Fruit fly (Drosophila melanogaster) whole organism, embryonic: Measurements from ENCODE around the gene CG7568.

Experiments
- B-H1 ChIP-seq: fragments of 200-800 bp; sonication (Bioruptor generic); IDR thresholded peaks from 3 replicates; pipeline ENCODE4 v1.3.6; 2022; ENCODE audit warnings: missing biosample characterization, missing genetic modification characterization
- B-H2 ChIP-seq: fragments of 200-800 bp; sonication (Bioruptor generic); optimal IDR thresholded peaks from 2 replicates; lab custom pipeline; 2018; ENCODE audit warnings: missing biosample characterization, mild to moderate bottlenecking, missing genetic modification characterization
- CG10209 ChIP-seq: fragments of 200-800 bp; sonication (Bioruptor generic); optimal IDR thresholded peaks from 3 replicates; lab custom pipeline; 2017; ENCODE audit warnings: missing biosample characterization, mild to moderate bottlenecking, missing genetic modification characterization, missing genetic modification reagents
- CG10959 ChIP-seq: fragments of 200-800 bp; sonication (Bioruptor generic); IDR thresholded peaks from 2 replicates; pipeline ENCODE4 v1.3.6; 2022; ENCODE audit warnings: missing biosample characterization, missing genetic modification characterization
- CG12236 ChIP-seq: fragments of 200-800 bp; sonication (Bioruptor generic); optimal IDR thresholded peaks from 2 replicates; lab custom pipeline; 2016; ENCODE audit warnings: missing biosample characterization, missing genetic modification characterization
- CG12391 ChIP-seq: fragments of 200-800 bp; sonication (Bioruptor generic); optimal IDR thresholded peaks from 3 replicates; lab custom pipeline; 2018; ENCODE audit warnings: missing biosample characterization, mild to moderate bottlenecking, missing genetic modification characterization, moderate library complexity
- CG14014 ChIP-seq: fragments of 200-800 bp; sonication (Bioruptor generic); IDR thresholded peaks from 2 replicates; pipeline ENCODE4 v1.3.6; 2022; ENCODE audit warnings: missing biosample characterization, missing genetic modification characterization
- CG14710 ChIP-seq: fragments of 200-800 bp; sonication (Bioruptor generic); optimal IDR thresholded peaks from 3 replicates; lab custom pipeline; 2019; ENCODE audit warnings: missing biosample characterization, mild to moderate bottlenecking, missing genetic modification characterization, moderate library complexity
- CG15696 ChIP-seq: fragments of 200-800 bp; sonication (Bioruptor generic); optimal IDR thresholded peaks from 2 replicates; lab custom pipeline; 2019; ENCODE audit warnings: missing biosample characterization, mild to moderate bottlenecking, missing genetic modification characterization, moderate library complexity
- CG1603 ChIP-seq: fragments of 200-800 bp; sonication (Bioruptor generic); optimal IDR thresholded peaks from 2 replicates; lab custom pipeline; 2019; ENCODE audit warnings: missing biosample characterization, mild to moderate bottlenecking, missing genetic modification characterization, moderate library complexity
- CG17186 ChIP-seq: fragments of 200-800 bp; sonication (Bioruptor generic); optimal IDR thresholded peaks from 3 replicates; lab custom pipeline; 2017; ENCODE audit warnings: missing biosample characterization, missing genetic modification reagents, missing genetic modification characterization
- CG18011 ChIP-seq: fragments of 200-800 bp; sonication (Bioruptor generic); optimal IDR thresholded peaks from 2 replicates; lab custom pipeline; 2017; ENCODE audit warnings: missing biosample characterization, missing genetic modification characterization, mild to moderate bottlenecking, moderate library complexity, missing genotype
- CG18262 ChIP-seq: fragments of 200-800 bp; optimal IDR thresholded peaks from 3 replicates; lab custom pipeline; 2019; ENCODE audit warnings: missing biosample characterization, mild to moderate bottlenecking, missing genetic modification characterization, moderate library complexity
- CG2712 ChIP-seq: fragments of 200-800 bp; optimal IDR thresholded peaks from 3 replicates; lab custom pipeline; 2019; ENCODE audit warnings: missing biosample characterization, mild to moderate bottlenecking, missing genetic modification characterization, moderate library complexity
- CG30431 ChIP-seq: fragments of 200-800 bp; sonication (Bioruptor generic); optimal IDR thresholded peaks from 2 replicates; lab custom pipeline; 2017; ENCODE audit warnings: missing biosample characterization, missing genetic modification characterization
- CG3163 ChIP-seq: fragments of 200-800 bp; sonication (Bioruptor generic); optimal IDR thresholded peaks from 3 replicates; lab custom pipeline; 2016; ENCODE audit warnings: missing biosample characterization, missing genetic modification characterization
- CG3281 ChIP-seq: fragments of 200-800 bp; sonication (Bioruptor generic); optimal IDR thresholded peaks from 3 replicates; lab custom pipeline; 2017; ENCODE audit warnings: missing biosample characterization, mild to moderate bottlenecking, missing genetic modification characterization
- CG4328 ChIP-seq: fragments of 200-800 bp; sonication (Bioruptor generic); optimal IDR thresholded peaks from 3 replicates; lab custom pipeline; 2017; ENCODE audit warnings: missing biosample characterization, missing genetic modification reagents, missing genetic modification characterization
- CG43689 ChIP-seq: fragments of 200-800 bp; sonication (Bioruptor generic); IDR thresholded peaks from 2 replicates; pipeline ENCODE4 v1.3.6; 2022; ENCODE audit warnings: missing biosample characterization, missing genetic modification characterization
- CG4424 ChIP-seq: fragments of 200-800 bp; sonication (Bioruptor generic); optimal IDR thresholded peaks from 3 replicates; lab custom pipeline; 2016; ENCODE audit warnings: missing biosample characterization, missing genetic modification characterization
- CG6813 ChIP-seq: fragments of 200-800 bp; sonication (Bioruptor generic); optimal IDR thresholded peaks from 2 replicates; lab custom pipeline; 2017; ENCODE audit warnings: missing biosample characterization, missing genetic modification characterization, mild to moderate bottlenecking, moderate library complexity, missing genetic modification reagents
- CG8944 ChIP-seq: fragments of 200-800 bp; sonication (Bioruptor generic); optimal IDR thresholded peaks from 3 replicates; lab custom pipeline; 2016; ENCODE audit warnings: missing biosample characterization, missing genetic modification characterization
- CkIIα-i1 ChIP-seq: fragments of 200-800 bp; sonication (Bioruptor generic); IDR thresholded peaks from 2 replicates; pipeline ENCODE4 v1.3.6; 2022; ENCODE audit warnings: missing biosample characterization, missing genetic modification characterization
- D19A ChIP-seq: fragments of 200-800 bp; optimal IDR thresholded peaks from 3 replicates; lab custom pipeline; 2019; ENCODE audit warnings: missing biosample characterization, mild to moderate bottlenecking, missing genetic modification characterization, moderate library complexity
- Dbx ChIP-seq: fragments of 200-800 bp; sonication (Bioruptor generic); IDR thresholded peaks from 3 replicates; pipeline ENCODE4 v1.3.6; 2022; ENCODE audit warnings: missing biosample characterization, missing genetic modification characterization
- MTF-1 ChIP-seq: fragments of 200-800 bp; sonication (Bioruptor generic); optimal IDR thresholded peaks from 2 replicates; lab custom pipeline; 2018; ENCODE audit warnings: missing biosample characterization, mild to moderate bottlenecking, missing genetic modification characterization, borderline replicate concordance
- Trl ChIP-seq, 3 experiments: fragments of >200 bp in 2 of 3; fragments of 200-800 bp in 1 of 3; sonication (Bioruptor generic) in 1 of 3; optimal IDR thresholded peaks; 2 replicates in 1 of 3; 3 replicates in 2 of 3; lab custom pipeline; 2016 to 2017; ENCODE audit warnings: missing biosample characterization in 1 of 3, missing genetic modification characterization in 1 of 3
- ac ChIP-seq: fragments of 200-800 bp; sonication (Bioruptor generic); optimal IDR thresholded peaks from 3 replicates; lab custom pipeline; 2017; ENCODE audit warnings: missing biosample characterization, mild to moderate bottlenecking, missing genetic modification characterization
- ara ChIP-seq: fragments of 200-800 bp; sonication (Bioruptor generic); IDR thresholded peaks from 2 replicates; pipeline ENCODE4 v1.3.6; 2022; ENCODE audit warnings: missing biosample characterization, missing genetic modification characterization
- ato ChIP-seq: fragments of 200-800 bp; sonication (Bioruptor generic); IDR thresholded peaks from 2 replicates; pipeline ENCODE4 v1.3.6; 2022; ENCODE audit warnings: missing biosample characterization, missing genetic modification characterization; ENCODE audit not compliant: partially characterized antibody
- bigmax ChIP-seq: fragments of 200-800 bp; sonication (Bioruptor generic); optimal IDR thresholded peaks from 2 replicates; lab custom pipeline; 2018; ENCODE audit warnings: missing biosample characterization, mild to moderate bottlenecking, missing genetic modification characterization
- cad ChIP-seq: fragments of >200 bp; optimal IDR thresholded peaks from 2 replicates; lab custom pipeline; 2017; ENCODE audit warnings: missing biosample characterization, missing genetic modification characterization
- caup ChIP-seq: fragments of 200-800 bp; sonication (Bioruptor generic); optimal IDR thresholded peaks from 3 replicates; lab custom pipeline; 2017; ENCODE audit warnings: missing biosample characterization, mild to moderate bottlenecking, missing genetic modification characterization, moderate library complexity; ENCODE audit not compliant: severe bottlenecking
- chn ChIP-seq: fragments of 200-800 bp; sonication (Bioruptor generic); optimal IDR thresholded peaks from 2 replicates; lab custom pipeline; 2016; ENCODE audit warnings: missing biosample characterization, missing genetic modification characterization
- gem ChIP-seq: fragments of 200-800 bp; sonication (Bioruptor generic); optimal IDR thresholded peaks from 2 replicates; lab custom pipeline; 2019; ENCODE audit warnings: missing biosample characterization, mild to moderate bottlenecking, missing genetic modification characterization, moderate library complexity
- jigr1 ChIP-seq: fragments of 200-800 bp; sonication (Bioruptor generic); IDR thresholded peaks from 3 replicates; pipeline ENCODE4 v1.3.6; 2022; ENCODE audit warnings: missing biosample characterization, missing genetic modification characterization
- lab ChIP-seq: fragments of 200-800 bp; sonication (Bioruptor generic); optimal IDR thresholded peaks from 3 replicates; lab custom pipeline; 2017; ENCODE audit warnings: missing biosample characterization, missing genetic modification characterization, mild to moderate bottlenecking, moderate library complexity, missing genetic modification reagents
- lmd ChIP-seq: fragments of 200-800 bp; sonication (Bioruptor generic); IDR thresholded peaks from 2 replicates; pipeline ENCODE4 v1.3.6; 2022; ENCODE audit warnings: missing biosample characterization, missing genetic modification characterization
- org-1 ChIP-seq: fragments of 200-800 bp; sonication (Bioruptor generic); optimal IDR thresholded peaks from 2 replicates; lab custom pipeline; 2017; ENCODE audit warnings: missing biosample characterization, missing genetic modification characterization
- otp ChIP-seq: fragments of 200-800 bp; sonication (Bioruptor generic); IDR thresholded peaks from 3 replicates; pipeline ENCODE4, ENCODE4 v1.3.6; 2022; ENCODE audit warnings: missing biosample characterization, missing genetic modification characterization
- prd ChIP-seq, 3 experiments: fragments of >200 bp in 2 of 3; fragments of 200-800 bp in 1 of 3; sonication (Bioruptor generic) in 1 of 3; optimal IDR thresholded peaks in 2 of 3; IDR thresholded peaks in 1 of 3; 2 replicates in 2 of 3; 3 replicates in 1 of 3; pipeline versions ENCODE4 v1.3.6 to Lab custom; 2017 to 2022; ENCODE audit warnings: missing biosample characterization in 1 of 3, missing genetic modification characterization in 1 of 3
- run ChIP-seq: fragments of 200-800 bp; sonication (Bioruptor generic); optimal IDR thresholded peaks from 3 replicates; lab custom pipeline; 2018; ENCODE audit warnings: missing biosample characterization, mild to moderate bottlenecking, missing genetic modification characterization
- sens ChIP-seq: fragments of 200-800 bp; sonication (Bioruptor generic); peaks from one replicate; lab custom pipeline; 2016; ENCODE audit warnings: missing biosample characterization, missing genetic modification characterization
- tin ChIP-seq: fragments of 200-800 bp; sonication (Bioruptor generic); optimal IDR thresholded peaks from 3 replicates; lab custom pipeline; 2016; ENCODE audit warnings: missing biosample characterization, missing genetic modification characterization
- trem ChIP-seq: fragments of 200-800 bp; optimal IDR thresholded peaks from 3 replicates; lab custom pipeline; 2019; ENCODE audit warnings: missing biosample characterization, mild to moderate bottlenecking, missing genetic modification characterization, moderate library complexity
- tup ChIP-seq: fragments of 200-800 bp; sonication (Bioruptor generic); optimal IDR thresholded peaks from 2 replicates; lab custom pipeline; 2016; ENCODE audit warnings: missing biosample characterization, mild to moderate bottlenecking, missing genetic modification characterization, moderate library complexity

CG7568 gene

DNA sequence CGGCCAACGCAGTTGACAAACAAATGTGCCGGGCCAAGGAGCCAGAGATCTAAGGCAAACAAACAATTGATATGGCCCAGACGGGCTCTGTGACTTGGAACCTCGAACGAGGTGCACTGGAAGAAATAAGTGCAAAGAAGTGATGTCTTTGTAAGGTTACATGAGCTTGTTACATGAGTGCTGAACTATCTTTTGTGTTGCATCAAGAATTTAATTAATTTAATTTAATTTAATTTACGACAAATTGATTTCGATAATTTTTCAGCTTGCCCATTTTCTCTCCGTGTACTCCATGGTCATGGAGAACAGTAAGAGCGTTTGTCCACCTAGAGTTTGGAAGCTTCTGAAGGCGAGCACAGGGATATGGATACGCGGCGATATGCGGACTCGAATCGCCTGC is 50.7 kb downstream of the CG7568 start (continued):
- no peak for TF ChIP-seq otp (GFP tag; lab: Robert Waterston, UW)
- no peak for TF ChIP-seq jigr1 (GFP tag; lab: Robert Waterston, UW)
- TF ChIP-seq sens (GFP tag; lab: Kevin White, UChicago) = peak; percentile 75
- TF ChIP-seq CG15696 (tag; lab: Kevin White, UChicago) = peak; percentile 27
- TF ChIP-seq CG12391 (tag; lab: Kevin White, UChicago) = peak; percentile 11
- TF ChIP-seq gem = peak; percentile 16
- peak; percentile 19 for TF ChIP-seq CG4424
- peak; percentile 1 for TF ChIP-seq CG14710

DNA sequence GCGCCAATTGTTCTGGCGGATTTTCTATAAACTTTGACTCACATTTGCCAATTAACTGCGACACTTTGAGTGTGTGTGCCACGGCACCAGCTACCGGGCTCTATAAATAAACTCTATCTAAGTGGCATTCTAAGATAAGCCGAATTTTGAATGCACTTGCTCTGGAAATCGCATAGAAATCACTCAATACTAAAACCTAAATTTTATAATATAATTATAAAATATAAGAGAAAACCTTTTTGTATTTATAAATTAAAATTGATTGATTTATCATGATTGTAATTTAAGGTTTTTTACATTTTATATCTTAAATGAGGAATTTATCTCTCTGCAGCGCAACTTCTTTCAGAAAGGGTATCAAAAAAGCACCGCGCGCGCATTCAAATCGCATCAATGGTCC is 51.5 kb downstream of the CG7568 start:
- TF ChIP-seq prd (optimal IDR thresholded peaks at IDR 0.05; lab: Kevin White, UChicago) (no peak), prd (GFP tag; IDR thresholded peaks at IDR 0.05; lab: Robert Waterston, UW) (0 out of 3 replicates have a peak, but pooled peaks have one; percentile 1), CG12236 (GFP tag; lab: Kevin White, UChicago) (no peak), D19A (tag; lab: Kevin White, UChicago) (peak; percentile 90)

DNA sequence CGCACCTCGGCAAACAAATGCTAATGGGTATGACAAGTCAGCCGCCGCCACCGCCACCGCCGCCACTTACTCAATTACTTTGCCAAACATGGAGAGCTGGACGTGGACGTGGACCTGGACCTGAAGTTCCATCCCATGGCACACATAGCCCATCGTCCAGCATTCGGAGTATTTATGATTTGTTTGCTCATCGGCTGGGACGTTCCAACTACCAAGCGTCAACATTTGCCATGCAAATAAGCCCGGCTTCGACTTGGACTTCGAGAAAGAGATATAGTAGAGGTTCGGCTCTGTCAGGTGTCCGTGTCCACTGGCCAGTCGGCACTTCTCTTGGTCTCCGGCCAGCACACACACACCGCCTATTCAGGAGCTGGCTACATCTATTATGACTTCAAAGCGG is 51.9 kb downstream of the CG7568 start:
- TF ChIP-seq tin (no peak), CG3163 (GFP tag; lab: Kevin White, UChicago) (no peak), CkIIα-i1 (GFP tag; lab: Robert Waterston, UW) (no peak), CG1603 (peak; percentile 32), CG6813 (GFP tag; lab: Kevin White, UChicago) (peak; percentile 60), CG8944 (no peak), MTF-1 (GFP tag; lab: Kevin White, UChicago) (peak; percentile 0), CG10209 (GFP tag; lab: Kevin White, UChicago) (peak; percentile 34), otp (GFP tag; lab: Robert Waterston, UW) (0 out of 3 replicates have a peak, but pooled peaks have one; percentile 6), CG3281 (no peak), run (tag; lab: Kevin White, UChicago) (no peak), CG17186 (GFP tag; lab: Kevin White, UChicago) (no peak), CG43689 (no peak), cad (GFP tag; lab: Kevin White, UChicago) (no peak), bigmax (GFP tag; lab: Kevin White, UChicago) (no peak), ato (GFP tag; lab: Robert Waterston, UW) (no peak), CG2712 (tag; lab: Kevin White, UChicago) (no peak), B-H1 (no peak), ara (GFP tag; lab: Robert Waterston, UW) (peak; percentile 11; the same call in 1 of the 2 replicates), trem (tag; lab: Kevin White, UChicago) (no peak), CG18011 (GFP tag; lab: Kevin White, UChicago) (no peak), CG14014 (GFP tag; lab: Robert Waterston, UW) (no peak), Trl (optimal IDR thresholded peaks at IDR 0.05; lab: Kevin White, UChicago) (no peak), Trl (GFP tag; optimal IDR thresholded peaks at IDR 0.05; lab: Kevin White, UChicago) (no peak), tup (no peak), chn (GFP tag; lab: Kevin White, UChicago) (no peak), CG18262 (tag; lab: Kevin White, UChicago) (no peak), lmd (GFP tag; lab: Robert Waterston, UW) (no peak), org-1 (GFP tag; lab: Kevin White, UChicago) (peak; percentile 16), ac (GFP tag; lab: Kevin White, UChicago) (peak; percentile 62), CG10959 (GFP tag; lab: Robert Waterston, UW) (no peak), caup (GFP tag; lab: Kevin White, UChicago) (peak; percentile 1), sens (GFP tag; lab: Kevin White, UChicago) (peak; percentile 68), lab (GFP tag; lab: Kevin White, UChicago) (peak; percentile 16), Dbx (no peak), CG4328 (no peak), CG30431 (GFP tag; lab: Kevin White, UChicago) (peak; percentile 10), B-H2 (GFP tag; lab: Kevin White, UChicago) (no peak)
